Worm (Caenorhabditis elegans) whole organism, L4 larva: ENCODE results near the gene C27F2.10.
A peak's percentile ranks its signal among the peaks of the same experiment; 100 is the strongest.

Experiments
- D1046.2 ChIP-seq: fragments of 200-800 bp; sonication (Bioruptor generic); IDR thresholded peaks from 2 replicates; pipeline ENCODE4 v1.3.6; 2022; ENCODE audit warnings: missing genetic modification characterization, missing compliant biosample characterization
- F26F4.8 ChIP-seq: fragments of 200-800 bp; sonication (Bioruptor generic); conservative IDR thresholded peaks from 2 replicates; pipeline ENCODE4 v1.3.6; 2022; ENCODE audit warnings: missing genetic modification characterization, missing compliant biosample characterization
- F37D6.2 ChIP-seq: sonication (generic microtip); optimal IDR thresholded peaks from 2 replicates; lab custom pipeline; 2016; ENCODE audit warnings: mild to moderate bottlenecking, missing genetic modification characterization, missing compliant biosample characterization
- F44E2.7 ChIP-seq: fragments of 200-800 bp; sonication (Bioruptor generic); IDR thresholded peaks from 2 replicates; pipeline ENCODE4 v2.1.2; 2022; ENCODE audit warnings: missing genetic modification characterization, missing compliant biosample characterization
- Y105C5A.15 ChIP-seq: fragments of 200-800 bp; sonication (Bioruptor generic); IDR thresholded peaks from 2 replicates; pipeline ENCODE4 v1.3.6; 2022; ENCODE audit warnings: missing genetic modification characterization, missing compliant biosample characterization
- Y48G9A.11 ChIP-seq: fragments of 200-800 bp; sonication (Bioruptor generic); IDR thresholded peaks from 2 replicates; pipeline ENCODE4 v1.3.6; 2022; ENCODE audit warnings: missing genetic modification reagents, missing genetic modification characterization, missing compliant biosample characterization
- Y5F2A.4 ChIP-seq: fragments of 200-800 bp; sonication (Bioruptor generic); optimal IDR thresholded peaks from 2 replicates; lab custom pipeline; 2018; ENCODE audit warnings: mild to moderate bottlenecking, missing genetic modification characterization, missing compliant biosample characterization
- Y75B8A.6 ChIP-seq: fragments of 200-800 bp; sonication (Bioruptor generic); IDR thresholded peaks from 2 replicates; pipeline ENCODE4 v1.3.6; 2022; ENCODE audit warnings: missing genetic modification reagents, missing genetic modification characterization, missing compliant biosample characterization
- aha-1 ChIP-seq: fragments of 150-350 bp; peaks from one replicate; lab custom pipeline; 2014; ENCODE audit warnings: missing biosample characterization, missing genetic modification characterization
- ama-1 ChIP-seq: fragments of 150-350 bp; optimal IDR thresholded peaks from 2 replicates; lab custom pipeline; 2014; ENCODE audit warnings: inconsistent platforms, mixed read lengths
- ceh-32 ChIP-seq: sonication (generic microtip); optimal IDR thresholded peaks from 2 replicates; lab custom pipeline; 2016; ENCODE audit warnings: mild to moderate bottlenecking, missing genetic modification characterization, missing compliant biosample characterization; ENCODE audit not compliant: poor library complexity
- ceh-44 ChIP-seq: fragments of 200-800 bp; sonication (Bioruptor generic); IDR thresholded peaks from 2 replicates; pipeline ENCODE4 v1.3.6; 2022; ENCODE audit warnings: missing genetic modification reagents, missing genetic modification characterization, missing compliant biosample characterization
- ceh-62 ChIP-seq: sonication (generic microtip); optimal IDR thresholded peaks from 2 replicates; lab custom pipeline; 2017; ENCODE audit warnings: missing biosample characterization, missing genetic modification characterization
- ces-1 ChIP-seq: fragments of 150-350 bp; sonication (generic microtip); optimal IDR thresholded peaks from 4 replicates; lab custom pipeline; 2014; ENCODE audit warnings: missing biosample characterization, missing genetic modification reagents, missing genetic modification characterization
- ctbp-1 ChIP-seq: fragments of 200-800 bp; sonication (Bioruptor generic); IDR thresholded peaks from 2 replicates; pipeline ENCODE4 v1.3.6; 2022; ENCODE audit warnings: missing genetic modification reagents, missing genetic modification characterization, missing compliant biosample characterization
- daf-19 ChIP-seq: fragments of 200-800 bp; sonication (Bioruptor generic); conservative IDR thresholded peaks from 2 replicates; pipeline ENCODE4 v1.3.6; 2022; ENCODE audit warnings: missing genetic modification characterization, missing compliant biosample characterization
- daf-8 ChIP-seq: fragments of 200-800 bp; sonication (Bioruptor generic); IDR thresholded peaks from 2 replicates; pipeline ENCODE4 v1.3.6; 2022; ENCODE audit warnings: missing genetic modification characterization, missing compliant biosample characterization
- dmd-8 ChIP-seq: fragments of 200-800 bp; sonication (Bioruptor generic); IDR thresholded peaks from 2 replicates; pipeline ENCODE4 v1.3.6; 2022; ENCODE audit warnings: missing genetic modification characterization, missing compliant biosample characterization
- dmd-9 ChIP-seq: fragments of 200-800 bp; sonication (Bioruptor generic); IDR thresholded peaks from 2 replicates; pipeline ENCODE4 v1.3.6; 2022; ENCODE audit warnings: missing genetic modification reagents, missing genetic modification characterization, missing compliant biosample characterization
- egl-27 ChIP-seq: sonication (generic microtip); optimal IDR thresholded peaks from 3 replicates; lab custom pipeline; 2017; ENCODE audit warnings: missing biosample characterization, missing genetic modification reagents, missing genetic modification characterization
- egl-43 ChIP-seq: fragments of 200-800 bp; sonication (Bioruptor generic); IDR thresholded peaks from 2 replicates; pipeline ENCODE4 v1.3.6; 2022; ENCODE audit warnings: missing genetic modification reagents, missing genetic modification characterization, missing compliant biosample characterization
- fkh-10 ChIP-seq: fragments of 150-350 bp; optimal IDR thresholded peaks from 2 replicates; lab custom pipeline; 2014; ENCODE audit warnings: missing biosample characterization, missing genetic modification reagents, missing genetic modification characterization
- fos-1 ChIP-seq: fragments of 150-350 bp; optimal IDR thresholded peaks from 2 replicates; lab custom pipeline; 2014; ENCODE audit warnings: missing biosample characterization, missing genetic modification characterization
- gei-8 ChIP-seq: fragments of 200-800 bp; sonication (Bioruptor generic); optimal IDR thresholded peaks from 2 replicates; lab custom pipeline; 2018; ENCODE audit warnings: mild to moderate bottlenecking, missing genetic modification characterization, missing compliant biosample characterization
- hif-1 ChIP-seq, 2 experiments: sonication (generic microtip); optimal IDR thresholded peaks; 2 replicates each; lab custom pipeline; 2016 to 2017; ENCODE audit warnings: missing compliant biosample characterization in 2 of 2, missing genetic modification characterization in 2 of 2, missing genetic modification reagents in 2 of 2, missing genotype in 2 of 2, mild to moderate bottlenecking in 1 of 2
- hlh-11 ChIP-seq: fragments of 200-800 bp; sonication (Bioruptor generic); optimal IDR thresholded peaks from 2 replicates; lab custom pipeline; 2018; ENCODE audit warnings: mild to moderate bottlenecking, missing genetic modification characterization, missing compliant biosample characterization
- hlh-30 ChIP-seq: sonication (generic microtip); optimal IDR thresholded peaks from 2 replicates; lab custom pipeline; 2017; ENCODE audit warnings: antibody characterized with exemption, mild to moderate bottlenecking, missing genetic modification characterization, missing compliant biosample characterization; ENCODE audit not compliant: insufficient read depth
- hmg-1.1 ChIP-seq: fragments of 200-800 bp; sonication (Bioruptor generic); IDR thresholded peaks from 2 replicates; pipeline ENCODE4 v1.3.6; 2022; ENCODE audit warnings: missing genetic modification reagents, missing genetic modification characterization, missing compliant biosample characterization
- lin-1 ChIP-seq: fragments of 200-800 bp; sonication (Bioruptor generic); IDR thresholded peaks from 2 replicates; pipeline ENCODE4 v1.3.6; 2022; ENCODE audit warnings: missing genetic modification reagents, missing genetic modification characterization, missing compliant biosample characterization
- lir-3 ChIP-seq: sonication (generic microtip); optimal IDR thresholded peaks from 2 replicates; lab custom pipeline; 2016; ENCODE audit warnings: mild to moderate bottlenecking, missing genetic modification characterization, missing compliant biosample characterization
- lsy-2 ChIP-seq, 2 experiments: fragments of 150-350 bp in 1 of 2; sonication (generic microtip) in 1 of 2; optimal IDR thresholded peaks; 2 replicates each; lab custom pipeline; 2014 to 2017; ENCODE audit warnings: missing biosample characterization in 2 of 2, missing genetic modification characterization in 2 of 2
- madf-5 ChIP-seq, 2 experiments: fragments of 200-800 bp; sonication (Bioruptor generic); IDR thresholded peaks; 2 replicates each; pipeline ENCODE4 v1.3.6; 2022; ENCODE audit warnings: missing compliant biosample characterization in 2 of 2, missing genetic modification characterization in 2 of 2
- madf-9 ChIP-seq: fragments of 200-800 bp; sonication (Bioruptor generic); conservative IDR thresholded peaks from 2 replicates; pipeline ENCODE4 v1.3.6; 2022; ENCODE audit warnings: missing genetic modification reagents, missing genetic modification characterization, missing compliant biosample characterization
- mdl-1 ChIP-seq, 2 experiments: fragments of 150-350 bp in 1 of 2; sonication (generic microtip) in 1 of 2; optimal IDR thresholded peaks; 2 replicates each; lab custom pipeline; 2014 to 2017; ENCODE audit warnings: missing biosample characterization in 2 of 2, missing genetic modification characterization in 2 of 2
- mep-1 ChIP-seq: fragments of 150-350 bp; sonication (generic microtip); optimal IDR thresholded peaks from 3 replicates; lab custom pipeline; 2014; ENCODE audit warnings: missing biosample characterization, missing genetic modification characterization
- mes-2 ChIP-seq: sonication (generic microtip); optimal IDR thresholded peaks from 2 replicates; lab custom pipeline; 2016; ENCODE audit warnings: missing genotype, mild to moderate bottlenecking, missing genetic modification characterization, missing compliant biosample characterization; ENCODE audit not compliant: poor library complexity, severe bottlenecking
- mxl-3 ChIP-seq: fragments of 200-800 bp; sonication (Bioruptor generic); optimal IDR thresholded peaks from 2 replicates; lab custom pipeline; 2018; ENCODE audit warnings: mild to moderate bottlenecking, missing genetic modification characterization, missing compliant biosample characterization
- nhr-102 ChIP-seq: sonication (generic microtip); optimal IDR thresholded peaks from 2 replicates; lab custom pipeline; 2016; ENCODE audit warnings: mild to moderate bottlenecking, missing genetic modification characterization, moderate library complexity, missing compliant biosample characterization
- nhr-111 ChIP-seq: fragments of 200-800 bp; sonication (Bioruptor generic); optimal IDR thresholded peaks from 2 replicates; lab custom pipeline; 2018; ENCODE audit warnings: mild to moderate bottlenecking, missing genetic modification characterization, missing compliant biosample characterization
- nhr-28 ChIP-seq: fragments of 150-350 bp; optimal IDR thresholded peaks from 2 replicates; lab custom pipeline; 2014; ENCODE audit warnings: missing biosample characterization, missing genetic modification characterization
- rbr-2 ChIP-seq: sonication (generic microtip); optimal IDR thresholded peaks from 2 replicates; lab custom pipeline; 2016; ENCODE audit warnings: missing genotype, missing genetic modification characterization, missing compliant biosample characterization
- sdz-12 ChIP-seq: fragments of 200-800 bp; sonication (Bioruptor generic); optimal IDR thresholded peaks from 2 replicates; lab custom pipeline; 2018; ENCODE audit warnings: mild to moderate bottlenecking, missing genetic modification characterization, missing compliant biosample characterization
- set-16 ChIP-seq: fragments of 200-800 bp; sonication (Bioruptor generic); IDR thresholded peaks from 2 replicates; pipeline ENCODE4 v1.3.6; 2022; ENCODE audit warnings: missing genetic modification reagents, missing genetic modification characterization, missing compliant biosample characterization
- snpc-4 ChIP-seq: fragments of 150-350 bp; optimal IDR thresholded peaks from 2 replicates; lab custom pipeline; 2014; ENCODE audit warnings: missing biosample characterization, missing genetic modification characterization
- tag-97 ChIP-seq: fragments of 200-800 bp; sonication (Bioruptor generic); IDR thresholded peaks from 2 replicates; pipeline ENCODE4 v1.3.6; 2022; ENCODE audit warnings: missing genetic modification characterization, missing compliant biosample characterization
- unc-39 ChIP-seq: sonication (generic microtip); optimal IDR thresholded peaks from 2 replicates; lab custom pipeline; 2017; ENCODE audit warnings: missing biosample characterization, missing genetic modification characterization
- vab-7 ChIP-seq: fragments of 200-800 bp; sonication (Bioruptor generic); IDR thresholded peaks from 2 replicates; pipeline ENCODE4 v1.3.6; 2022; ENCODE audit warnings: missing genetic modification reagents, missing genetic modification characterization, missing compliant biosample characterization
- zag-1 ChIP-seq: fragments of 150-350 bp; optimal IDR thresholded peaks from 2 replicates; lab custom pipeline; 2014; ENCODE audit warnings: missing biosample characterization, missing genetic modification characterization
- zfp-3 ChIP-seq: fragments of 200-800 bp; sonication (Bioruptor generic); conservative IDR thresholded peaks from 2 replicates; pipeline ENCODE4 v1.3.6; 2022; ENCODE audit warnings: missing genetic modification reagents, missing genetic modification characterization, missing compliant biosample characterization
- zip-2 ChIP-seq: fragments of 150-350 bp; optimal IDR thresholded peaks from 2 replicates; lab custom pipeline; 2014; ENCODE audit warnings: missing biosample characterization, missing genetic modification characterization
- ztf-11 ChIP-seq: fragments of 150-350 bp; optimal IDR thresholded peaks from 2 replicates; lab custom pipeline; 2014; ENCODE audit warnings: missing biosample characterization, missing genetic modification characterization
- ztf-7 ChIP-seq: fragments of 150-350 bp; optimal IDR thresholded peaks from 2 replicates; lab custom pipeline; 2014; ENCODE audit warnings: missing biosample characterization, missing genetic modification characterization

The C27F2.10 gene

DNA sequence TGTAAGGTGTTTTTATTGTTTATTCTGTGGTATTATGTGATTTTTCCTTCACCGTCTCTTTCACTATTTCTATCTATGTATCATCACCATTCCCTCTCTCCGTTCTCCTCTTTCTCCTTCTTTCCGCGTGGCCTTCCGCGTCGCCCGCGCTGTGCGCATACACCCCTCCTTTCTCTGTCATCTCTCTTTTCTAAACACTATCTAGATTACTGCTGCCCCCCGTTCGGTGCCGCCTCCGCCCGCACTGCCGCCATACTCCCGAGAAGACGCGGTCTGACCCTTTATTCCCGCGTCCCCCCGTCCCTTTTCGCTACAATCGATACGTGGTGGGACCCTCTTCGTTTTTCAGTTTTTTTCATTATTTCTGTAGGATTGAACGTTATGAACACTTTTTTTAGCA is 38.1 kb downstream of the C27F2.10 start (continued):
- peak; percentile 30 for TF ChIP-seq mxl-3 (GFP tag; lab: Kevin White, UChicago)
- no peak for TF ChIP-seq nhr-111
- no peak for TF ChIP-seq egl-27 (tag; lab: Kevin White, UChicago)
- TF ChIP-seq Y5F2A.4 (GFP tag; lab: Kevin White, UChicago) = no peak
- no peak for TF ChIP-seq ceh-44 (GFP tag; lab: Robert Waterston, UW)
- no peak for TF ChIP-seq zip-2 (tag; lab: Kevin White, UChicago)
- TF ChIP-seq daf-8 (GFP tag; lab: Robert Waterston, UW) = no peak
- TF ChIP-seq fos-1 (tag; lab: Kevin White, UChicago) = no peak
- no peak for TF ChIP-seq lsy-2 (tag; optimal IDR thresholded peaks at IDR 0.05; lab: Kevin White, UChicago)
- TF ChIP-seq nhr-28 (tag; lab: Kevin White, UChicago) = no peak
- no peak for TF ChIP-seq snpc-4 (tag; lab: Kevin White, UChicago)
- TF ChIP-seq set-16 (GFP tag; lab: Robert Waterston, UW) = peak; percentile 81
- no peak for TF ChIP-seq tag-97 (GFP tag; lab: Robert Waterston, UW)
- no peak for TF ChIP-seq sdz-12
- TF ChIP-seq F26F4.8 (GFP tag; lab: Robert Waterston, UW) = no peak
- TF ChIP-seq nhr-102 (tag; lab: Kevin White, UChicago) = no peak
- no peak for TF ChIP-seq fkh-10 (GFP tag; lab: Kevin White, UChicago)
- TF ChIP-seq zag-1 = no peak
- peak in 1 of 2 experiments; percentile 18 for TF ChIP-seq hif-1 (tag; optimal IDR thresholded peaks at IDR 0.05; lab: Kevin White, UChicago)
- TF ChIP-seq vab-7 (GFP tag; lab: Robert Waterston, UW) = no peak
- TF ChIP-seq ama-1 = no peak
- TF ChIP-seq ztf-7 (tag; lab: Kevin White, UChicago) = no peak
- TF ChIP-seq mes-2 (tag; lab: Kevin White, UChicago) = peak; percentile 22
- TF ChIP-seq D1046.2 = no peak
- TF ChIP-seq hmg-1.1 (GFP tag; lab: Robert Waterston, UW) = peak; percentile 41
- no peak for TF ChIP-seq dmd-9 (GFP tag; lab: Robert Waterston, UW)
- TF ChIP-seq hlh-30 (tag; lab: Kevin White, UChicago) = peak; percentile 33
- TF ChIP-seq ceh-62 (tag; lab: Kevin White, UChicago) = no peak
- TF ChIP-seq lin-1 = no peak
- no peak for TF ChIP-seq unc-39 (tag; lab: Kevin White, UChicago)
- TF ChIP-seq madf-9 (GFP tag; lab: Robert Waterston, UW) = peak; percentile 99
- TF ChIP-seq zfp-3 = no peak
- TF ChIP-seq egl-43 (GFP tag; lab: Robert Waterston, UW) = 0 out of 2 replicates have a peak, but pooled peaks have one; percentile 55
- TF ChIP-seq madf-5 (GFP tag; IDR thresholded peaks at IDR 0.05; lab: Robert Waterston, UW) = no peak
- TF ChIP-seq Y75B8A.6 (GFP tag; lab: Robert Waterston, UW) = no peak
- no peak for TF ChIP-seq gei-8 (GFP tag; lab: Kevin White, UChicago)
- no peak for TF ChIP-seq dmd-8 (GFP tag; lab: Robert Waterston, UW)
- TF ChIP-seq F37D6.2 = no peak
- no peak for TF ChIP-seq lir-3 (tag; lab: Kevin White, UChicago)
- TF ChIP-seq ztf-11 = no peak
- no peak for TF ChIP-seq daf-19
- no peak for TF ChIP-seq ceh-32

DNA sequence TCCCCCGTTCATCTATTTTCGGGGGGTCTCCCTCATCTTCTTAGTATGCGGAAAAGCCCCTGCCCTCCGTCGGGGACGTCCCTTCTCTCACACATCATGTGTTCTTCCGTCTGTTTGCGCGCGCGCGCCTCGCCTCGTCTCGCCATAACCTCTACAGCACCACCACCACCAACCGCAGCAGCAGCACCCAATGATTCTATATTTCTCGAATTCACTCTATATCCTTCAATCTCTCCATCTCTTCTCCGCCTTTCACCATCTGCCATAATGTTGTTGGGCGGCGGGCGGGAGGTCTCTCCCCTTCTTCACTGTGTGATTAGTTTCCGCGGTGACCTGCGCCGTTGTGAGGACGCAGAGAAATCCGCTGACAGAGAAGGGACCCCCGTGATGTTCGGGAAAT is 39.3 kb downstream of the C27F2.10 start:
- TF ChIP-seq hlh-11 (tag; lab: Kevin White, UChicago) (peak; percentile 36), Y75B8A.6 (GFP tag; lab: Robert Waterston, UW) (no peak), egl-43 (GFP tag; lab: Robert Waterston, UW) (peak; percentile 42; the same call in 1 of the 2 replicates), mep-1 (tag; lab: Kevin White, UChicago) (peak; percentile 27), ces-1 (no peak), mdl-1 (tag; optimal IDR thresholded peaks at IDR 0.05; lab: Kevin White, UChicago) (peak; percentile 11 to 34), gei-8 (GFP tag; lab: Kevin White, UChicago) (peak; percentile 11), Y48G9A.11 (0 out of 2 replicates have a peak, but pooled peaks have one; percentile 10), ctbp-1 (GFP tag; lab: Robert Waterston, UW) (0 out of 2 replicates have a peak, but pooled peaks have one; percentile 30), madf-9 (GFP tag; lab: Robert Waterston, UW) (peak; percentile 78), hlh-30 (tag; lab: Kevin White, UChicago) (peak; percentile 82), hmg-1.1 (GFP tag; lab: Robert Waterston, UW) (peak; percentile 38; the same call in 1 of the 2 replicates), rbr-2 (tag; lab: Kevin White, UChicago) (peak; percentile 23), F44E2.7 (GFP tag; lab: Robert Waterston, UW) (no peak), aha-1 (tag; lab: Kevin White, UChicago) (peak; percentile 98), Y105C5A.15 (GFP tag; lab: Robert Waterston, UW) (no peak)
